Fruit fly (Drosophila melanogaster): ENCODE data around the gene sima.

- TF ChIP-seq Dif (GFP tag; optimal IDR thresholded peaks at IDR 0.05; ENCODE audit: partially characterized antibody) (no peak), Myc (optimal IDR thresholded peaks at IDR 0.05) (no peak)
Observed at dm6 chr3R:30100976-30101332, 42.8 kb downstream of the sima start.
